Fruit fly (Drosophila melanogaster) Kc167 (cell line): Measurements from ENCODE around the gene CG9500.

Source experiments
- Myc ChIP-seq: fragments of >200 bp; optimal IDR thresholded peaks from 2 replicates; lab custom pipeline; 2017; ENCODE audit warnings: missing external identifiers
- Sin3A ChIP-seq: fragments of >200 bp; optimal IDR thresholded peaks from 2 replicates; lab custom pipeline; 2018; ENCODE audit warnings: missing external identifiers
- h ChIP-seq: fragments of >200 bp; optimal IDR thresholded peaks from 3 replicates; lab custom pipeline; 2018; ENCODE audit warnings: missing external identifiers
- insv ChIP-seq: fragments of >200 bp; optimal IDR thresholded peaks from 3 replicates; lab custom pipeline; 2018; ENCODE audit warnings: missing external identifiers
- psq ChIP-seq: fragments of >200 bp; optimal IDR thresholded peaks from 2 replicates; lab custom pipeline; 2017; ENCODE audit warnings: missing external identifiers
- ttk ChIP-seq: sonication (Bioruptor generic); optimal IDR thresholded peaks from 2 replicates; lab custom pipeline; 2017; ENCODE audit warnings: missing external identifiers

The CG9500 gene

dm6 chr2L:6366924-6367323, 8.8 kb upstream of the CG9500 start:
- TF ChIP-seq psq (lab: Kevin White, UChicago) (no peak), insv (lab: Kevin White, UChicago) (no peak), Sin3A (lab: Kevin White, UChicago) (no peak), ttk (lab: Kevin White, UChicago) (no peak), h (lab: Kevin White, UChicago) (no peak), Myc (no peak)

dm6 chr2L:6360059-6360458, 1.9 kb upstream of the CG9500 start:
- TF ChIP-seq insv (lab: Kevin White, UChicago) (no peak), ttk (lab: Kevin White, UChicago) (no peak), psq (lab: Kevin White, UChicago) (no peak), Sin3A (lab: Kevin White, UChicago) (no peak), h (lab: Kevin White, UChicago) (no peak), Myc (no peak)

dm6 chr2L:6356686-6357362, 1.3 kb downstream of the CG9500 start:
- TF ChIP-seq Sin3A (lab: Kevin White, UChicago) = no peak
- TF ChIP-seq ttk (lab: Kevin White, UChicago) = no peak
- no peak for TF ChIP-seq h (lab: Kevin White, UChicago)
- TF ChIP-seq insv (lab: Kevin White, UChicago) = no peak
- TF ChIP-seq psq (lab: Kevin White, UChicago) = no peak
- TF ChIP-seq Myc = no peak

dm6 chr2L:6356134-6356533, 2.0 kb downstream of the CG9500 start:
- TF ChIP-seq Myc = no peak
- no peak for TF ChIP-seq insv (lab: Kevin White, UChicago)
- TF ChIP-seq ttk (lab: Kevin White, UChicago) = no peak
- no peak for TF ChIP-seq Sin3A (lab: Kevin White, UChicago)
- TF ChIP-seq h (lab: Kevin White, UChicago) = no peak
- TF ChIP-seq psq (lab: Kevin White, UChicago) = no peak

- no peak for TF ChIP-seq Sin3A (lab: Kevin White, UChicago)
- TF ChIP-seq insv (lab: Kevin White, UChicago) = no peak
- TF ChIP-seq Myc = no peak
Observed at dm6 chr2L:6354656-6355055, 3.5 kb downstream of the CG9500 start, which contains the start of gene ppk14. ppk14 (plus strand) TSS chr2L:6354956.

- TF ChIP-seq insv (lab: Kevin White, UChicago) (no peak), Myc (no peak), Sin3A (lab: Kevin White, UChicago) (no peak), h (lab: Kevin White, UChicago) (no peak), psq (lab: Kevin White, UChicago) (no peak), ttk (lab: Kevin White, UChicago) (no peak)
Observed at dm6 chr2L:6354231-6354630, 3.9 kb downstream of the CG9500 start, which contains the start of gene ppk7. ppk7 (minus strand) TSS chr2L:6354331.

- TF ChIP-seq ttk (lab: Kevin White, UChicago) (no peak), psq (lab: Kevin White, UChicago) (no peak), Sin3A (lab: Kevin White, UChicago) (no peak), insv (lab: Kevin White, UChicago) (no peak), h (lab: Kevin White, UChicago) (no peak), Myc (no peak)
Observed at dm6 chr2L:6351809-6352182, 6.3 kb downstream of the CG9500 start.

- TF ChIP-seq ttk (lab: Kevin White, UChicago) (no peak), Myc (no peak), psq (lab: Kevin White, UChicago) (no peak), h (lab: Kevin White, UChicago) (no peak), Sin3A (lab: Kevin White, UChicago) (no peak), insv (lab: Kevin White, UChicago) (no peak)
Observed at dm6 chr2L:6350984-6351808, 6.9 kb downstream of the CG9500 start, which contains the start of gene CG9498. CG9498 (minus strand) TSS chr2L:6351034.

dm6 chr2L:6348327-6348726, 9.8 kb downstream of the CG9500 start, which contains the start of gene CG9497:
CG9497 (minus strand) TSS chr2L:6348427.
- TF ChIP-seq Sin3A (lab: Kevin White, UChicago) (no peak), ttk (lab: Kevin White, UChicago) (no peak), psq (lab: Kevin White, UChicago) (no peak), Myc (no peak), h (lab: Kevin White, UChicago) (no peak), insv (lab: Kevin White, UChicago) (no peak)

dm6 chr2L:6343084-6343873, 14.8 kb downstream of the CG9500 start:
- TF ChIP-seq Sin3A (lab: Kevin White, UChicago) (no peak), insv (lab: Kevin White, UChicago) (no peak), ttk (lab: Kevin White, UChicago) (no peak), Myc (no peak), h (lab: Kevin White, UChicago) (no peak), psq (lab: Kevin White, UChicago) (no peak)

dm6 chr2L:6341246-6341645, 16.9 kb downstream of the CG9500 start:
- TF ChIP-seq ttk (lab: Kevin White, UChicago) (no peak), h (lab: Kevin White, UChicago) (no peak), psq (lab: Kevin White, UChicago) (no peak), Myc (no peak), Sin3A (lab: Kevin White, UChicago) (no peak), insv (lab: Kevin White, UChicago) (no peak)
